Worm (Caenorhabditis elegans): ENCODE data around the gene F08B12.11.

The F08B12.11 gene

ce11 chrX:11409457-11409856, 24.6 kb downstream of the F08B12.11 start (continued):
- TF ChIP-seq lim-7 (GFP tag; IDR thresholded peaks at IDR 0.05): no peak
- TF ChIP-seq lin-15B (tag; optimal IDR thresholded peaks at IDR 0.05): no peak
- no peak for TF ChIP-seq saeg-2 (GFP tag; IDR thresholded peaks at IDR 0.05)
- TF ChIP-seq attf-4 (tag; optimal IDR thresholded peaks at IDR 0.05): no peak
- no peak for TF ChIP-seq F44E2.7 (GFP tag; IDR thresholded peaks at IDR 0.05)
- peak; percentile 47; the same call in 1 of the 2 replicates for TF ChIP-seq mdt-29 (GFP tag; IDR thresholded peaks at IDR 0.05)
- TF ChIP-seq daf-19 (GFP tag; conservative IDR thresholded peaks at IDR 0.05): no peak
- peak; percentile 84 for TF ChIP-seq dve-1 (tag; optimal IDR thresholded peaks at IDR 0.05; ENCODE audit: insufficient read depth)
- peak in 1 of 2 experiments; percentile 42 for TF ChIP-seq hif-1 (tag; optimal IDR thresholded peaks at IDR 0.05)
- TF ChIP-seq mep-1 (tag; optimal IDR thresholded peaks at IDR 0.05): no peak

ce11 chrX:11411675-11412074, 26.8 kb downstream of the F08B12.11 start:
- TF ChIP-seq egl-27 (tag; optimal IDR thresholded peaks at IDR 0.05) (no peak), unc-62 (GFP tag; optimal IDR thresholded peaks at IDR 0.05 in 1 of 2) (peak in 1 of 2 experiments; percentile 24), unc-62 (tag; optimal IDR thresholded peaks at IDR 0.05) (no peak), aha-1 (tag) (peak; percentile 92)

- peak; percentile 39 for TF ChIP-seq nhr-25 (tag; optimal IDR thresholded peaks at IDR 0.05; ENCODE audit: borderline replicate concordance, insufficient read depth)
- no peak for TF ChIP-seq ceh-62 (tag; optimal IDR thresholded peaks at IDR 0.05)
- TF ChIP-seq mes-2 (tag; optimal IDR thresholded peaks at IDR 0.05; ENCODE audit: poor library complexity, severe bottlenecking): peak; percentile 33
- TF ChIP-seq hif-1 (tag; optimal IDR thresholded peaks at IDR 0.05): peak in 1 of 2 experiments; percentile 86
- TF ChIP-seq dpl-1 (GFP tag; optimal IDR thresholded peaks at IDR 0.05): peak; percentile 7
- TF ChIP-seq nhr-11 (tag; optimal IDR thresholded peaks at IDR 0.05): peak; percentile 27
- no peak for TF ChIP-seq ceh-32 (tag; optimal IDR thresholded peaks at IDR 0.05; ENCODE audit: poor library complexity)
- TF ChIP-seq daf-16 (GFP tag; optimal IDR thresholded peaks at IDR 0.05): peak in 1 of 2 experiments; percentile 31
- TF ChIP-seq daf-16 (tag; optimal IDR thresholded peaks at IDR 0.05): peak; percentile 55
- TF ChIP-seq lin-13 (GFP tag; optimal IDR thresholded peaks at IDR 0.05): no peak
- peak; percentile 9 for TF ChIP-seq ztf-7 (tag; optimal IDR thresholded peaks at IDR 0.05)
- TF ChIP-seq hmg-1.1 (GFP tag; IDR thresholded peaks at IDR 0.05): 0 out of 2 replicates have a peak, but pooled peaks have one; percentile 11
- TF ChIP-seq mxl-3 (GFP tag; optimal IDR thresholded peaks at IDR 0.05): peak; percentile 89
- TF ChIP-seq T20F7.1 (GFP tag; optimal IDR thresholded peaks at IDR 0.05): peak; percentile 4
- peak; percentile 80 for TF ChIP-seq hlh-30 (tag; optimal IDR thresholded peaks at IDR 0.05; ENCODE audit: insufficient read depth)
- TF ChIP-seq arid-1 (GFP tag; conservative IDR thresholded peaks at IDR 0.05): 0 out of 2 replicates have a peak, but pooled peaks have one; percentile 16
- no peak for TF ChIP-seq daf-8 (GFP tag; IDR thresholded peaks at IDR 0.05)
- TF ChIP-seq Y75B8A.6 (GFP tag; IDR thresholded peaks at IDR 0.05): no peak
- peak; percentile 35 for TF ChIP-seq nhr-28 (tag; optimal IDR thresholded peaks at IDR 0.05)
- no peak for TF ChIP-seq spr-3 (GFP tag; optimal IDR thresholded peaks at IDR 0.05)
- TF ChIP-seq lin-1 (GFP tag; IDR thresholded peaks at IDR 0.05): peak; percentile 40; the same call in 1 of the 2 replicates
- peak; percentile 50 for TF ChIP-seq dmd-6 (GFP tag; IDR thresholded peaks at IDR 0.05)
- peak; percentile 47 for TF ChIP-seq nhr-48 (tag; optimal IDR thresholded peaks at IDR 0.05)
- peak in 1 of 2 experiments; percentile 46 for TF ChIP-seq lsy-2 (tag; optimal IDR thresholded peaks at IDR 0.05)
- TF ChIP-seq snpc-4 (tag; optimal IDR thresholded peaks at IDR 0.05): no peak
- TF ChIP-seq skn-1 (tag; optimal IDR thresholded peaks at IDR 0.05): no peak
- peak; percentile 60 for TF ChIP-seq dve-1 (tag; optimal IDR thresholded peaks at IDR 0.05; ENCODE audit: insufficient read depth)
- TF ChIP-seq aha-1 (tag): peak; percentile 84
- TF ChIP-seq nhr-77 (tag; optimal IDR thresholded peaks at IDR 0.05): peak; percentile 3
- peak; percentile 52 for TF ChIP-seq mep-1 (tag; optimal IDR thresholded peaks at IDR 0.05)
- peak; percentile 60 for TF ChIP-seq hlh-11 (tag; optimal IDR thresholded peaks at IDR 0.05)
- TF ChIP-seq mdt-29 (GFP tag; IDR thresholded peaks at IDR 0.05): peak; percentile 77
- peak; percentile 60 to 94 for TF ChIP-seq mdl-1 (tag; optimal IDR thresholded peaks at IDR 0.05)
Observed at ce11 chrX:11414837-11415550, 30.1 kb downstream of the F08B12.11 start, which contains the start of gene pek-1. pek-1 (minus strand) TSS chrX:11414887.

All from whole organism, L4 larva.